Worm (Caenorhabditis elegans): ENCODE data around the gene npr-9.

DNA sequence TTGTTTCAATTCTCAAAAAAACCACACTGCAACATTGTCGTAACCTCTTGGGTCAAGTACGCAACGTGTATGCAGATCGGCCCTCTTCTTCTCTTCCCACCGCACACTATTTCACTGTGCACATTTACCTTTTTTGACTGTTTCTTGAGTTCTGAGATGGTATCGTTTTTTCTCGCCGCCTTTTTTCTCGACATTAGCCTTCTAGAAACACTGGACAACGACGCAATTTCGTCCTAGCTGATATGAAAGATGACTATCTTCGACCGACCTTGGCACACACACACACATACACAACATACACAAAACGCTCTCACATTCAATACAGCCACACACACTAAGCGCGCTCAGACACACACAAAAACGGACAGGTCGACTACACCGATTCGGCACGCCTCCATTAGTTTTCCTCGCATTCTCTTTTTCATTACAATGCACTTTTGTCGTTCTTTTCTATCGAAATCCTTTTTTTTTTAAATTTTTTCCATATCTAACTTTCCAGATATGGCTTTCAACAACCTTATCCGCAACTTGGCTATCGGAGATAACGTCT is 9.9 kb downstream of the npr-9 start, which contains the start of gene aco-1:
- TF ChIP-seq T22C8.4 (GFP tag; IDR thresholded peaks at IDR 0.05) (no peak), med-1 (GFP tag; optimal IDR thresholded peaks at IDR 0.05; ENCODE audit: insufficient read depth) (no peak), ztf-23 (GFP tag; IDR thresholded peaks at IDR 0.05) (no peak), klf-2 (GFP tag; conservative IDR thresholded peaks at IDR 0.05) (no peak), ztf-29 (GFP tag; IDR thresholded peaks at IDR 0.05) (no peak), flt-1 (GFP tag; IDR thresholded peaks at IDR 0.05) (no peak)
